Worm (Caenorhabditis elegans): ENCODE measurements around the gene arrd-24.

ce11 chrX:14020290-14020689 is 40.0 kb upstream of the arrd-24 start, which contains the start of gene C04C11.1:
- TF ChIP-seq ceh-83 (GFP tag; optimal IDR thresholded peaks at IDR 0.05) (no peak), bed-3 (GFP tag; optimal IDR thresholded peaks at IDR 0.05) (no peak), nhr-2 (tag; optimal IDR thresholded peaks at IDR 0.05) (no peak)
